Comparison of ENCODE assay signal across 6 worm cellular contexts in genomic region chrV:20712318-20712993, ce11.
A peak's percentile ranks its signal among the peaks of the same experiment; 100 is the strongest.
TF ChIP-seq lines count a peak whose summit lies in the region.

No protein-coding gene starts in this region.

TF ChIP-seq in whole organism, L1 larva, 84 proteins besides CTCF, POLR2A, EP300 and RAD21 (continues in another document):
- TF ChIP-seq sptf-1 (tag; optimal IDR thresholded peaks at IDR 0.05; lab: Kevin White, UChicago): no peak
- no peak for TF ChIP-seq nhr-76 (tag; optimal IDR thresholded peaks at IDR 0.05; lab: Kevin White, UChicago)
- no peak for TF ChIP-seq snpc-4 (tag; optimal IDR thresholded peaks at IDR 0.05; lab: Kevin White, UChicago)
- TF ChIP-seq lin-14 (GFP tag; optimal IDR thresholded peaks at IDR 0.05; lab: Kevin White, UChicago): no peak
- peak; percentile 9 for TF ChIP-seq unc-130 (tag; optimal IDR thresholded peaks at IDR 0.05; lab: Kevin White, UChicago)
- no peak for TF ChIP-seq unc-86 (tag; optimal IDR thresholded peaks at IDR 0.05; lab: Kevin White, UChicago)
- no peak for TF ChIP-seq swsn-7 (tag; optimal IDR thresholded peaks at IDR 0.05; lab: Kevin White, UChicago)
- peak; percentile 18 for TF ChIP-seq irx-1 (tag; optimal IDR thresholded peaks at IDR 0.05; lab: Kevin White, UChicago)
- TF ChIP-seq lin-13 (GFP tag; optimal IDR thresholded peaks at IDR 0.05; lab: Kevin White, UChicago): no peak
- no peak for TF ChIP-seq hlh-4 (tag; optimal IDR thresholded peaks at IDR 0.05; lab: Kevin White, UChicago)
- TF ChIP-seq Y116A8C.19 (tag; optimal IDR thresholded peaks at IDR 0.05; lab: Kevin White, UChicago; ENCODE audit: borderline replicate concordance): no peak
- peak; percentile 54 for TF ChIP-seq nhr-90 (tag; optimal IDR thresholded peaks at IDR 0.05; lab: Kevin White, UChicago; ENCODE audit: poor library complexity)
- TF ChIP-seq fkh-10 (GFP tag; optimal IDR thresholded peaks at IDR 0.05; lab: Kevin White, UChicago): no peak
- TF ChIP-seq ets-5 (GFP tag; IDR thresholded peaks at IDR 0.05; lab: Robert Waterston, UW): no peak
- TF ChIP-seq F16B12.6 (tag; optimal IDR thresholded peaks at IDR 0.05; lab: Kevin White, UChicago): no peak
- TF ChIP-seq ceh-88 (GFP tag; IDR thresholded peaks at IDR 0.05; lab: Robert Waterston, UW): no peak

TF ChIP-seq in whole organism, L2 larva, 48 proteins besides CTCF, POLR2A, EP300 and RAD21 (continues in another document):
- TF ChIP-seq nhr-23 (tag; optimal IDR thresholded peaks at IDR 0.05; lab: Kevin White, UChicago) (no peak), elt-1 (tag; optimal IDR thresholded peaks at IDR 0.05; lab: Kevin White, UChicago) (no peak), nhr-21 (tag; optimal IDR thresholded peaks at IDR 0.05; lab: Kevin White, UChicago) (no peak), ceh-16 (tag; optimal IDR thresholded peaks at IDR 0.05; lab: Kevin White, UChicago) (no peak), ceh-82 (tag; optimal IDR thresholded peaks at IDR 0.05; lab: Kevin White, UChicago) (no peak), gmeb-1 (tag; optimal IDR thresholded peaks at IDR 0.05; lab: Kevin White, UChicago) (peak; percentile 70), ztf-1 (GFP tag; conservative IDR thresholded peaks at IDR 0.05; lab: Robert Waterston, UW) (no peak), unc-39 (tag; optimal IDR thresholded peaks at IDR 0.05; lab: Kevin White, UChicago) (no peak), nhr-77 (tag; optimal IDR thresholded peaks at IDR 0.05; lab: Kevin White, UChicago) (no peak), mbf-1 (tag; optimal IDR thresholded peaks at IDR 0.05; lab: Kevin White, UChicago) (no peak), zag-1 (tag; optimal IDR thresholded peaks at IDR 0.05; lab: Kevin White, UChicago) (no peak), sma-9 (GFP tag; optimal IDR thresholded peaks at IDR 0.05; lab: Kevin White, UChicago) (peak; percentile 87), sma-9 (tag; optimal IDR thresholded peaks at IDR 0.05; lab: Kevin White, UChicago) (no peak), sma-3 (GFP tag; optimal IDR thresholded peaks at IDR 0.05; lab: Kevin White, UChicago) (peak; percentile 63), mdl-1 (tag; optimal IDR thresholded peaks at IDR 0.05; lab: Kevin White, UChicago) (peak; percentile 48 to 77), nhr-129 (tag; optimal IDR thresholded peaks at IDR 0.05; lab: Kevin White, UChicago) (peak; percentile 35)

TF ChIP-seq in whole organism, L3 larva, 47 proteins besides CTCF, POLR2A, EP300 and RAD21 (continues in another document):
- no peak for TF ChIP-seq daf-12 (tag; optimal IDR thresholded peaks at IDR 0.05; lab: Kevin White, UChicago)
- no peak for TF ChIP-seq nhr-25 (tag; optimal IDR thresholded peaks at IDR 0.05; lab: Kevin White, UChicago)
- TF ChIP-seq mdl-1 (tag; optimal IDR thresholded peaks at IDR 0.05; lab: Kevin White, UChicago): peak; percentile 25
- no peak for TF ChIP-seq lsy-12 (tag; optimal IDR thresholded peaks at IDR 0.05; lab: Kevin White, UChicago)
- TF ChIP-seq elt-2 (tag; optimal IDR thresholded peaks at IDR 0.05; lab: Kevin White, UChicago): peak; percentile 97
- peak; percentile 5 for TF ChIP-seq ceh-28 (tag; optimal IDR thresholded peaks at IDR 0.05; lab: Kevin White, UChicago)
- peak; percentile 14 for TF ChIP-seq nfya-1 (tag; optimal IDR thresholded peaks at IDR 0.05; lab: Kevin White, UChicago; ENCODE audit: insufficient read depth)
- peak; percentile 98 for TF ChIP-seq pqm-1 (tag; optimal IDR thresholded peaks at IDR 0.05; lab: Kevin White, UChicago)
- no peak for TF ChIP-seq unc-39 (tag; optimal IDR thresholded peaks at IDR 0.05; lab: Kevin White, UChicago)
- no peak for TF ChIP-seq snpc-4 (tag; optimal IDR thresholded peaks at IDR 0.05; lab: Kevin White, UChicago)
- TF ChIP-seq jun-1 (tag; optimal IDR thresholded peaks at IDR 0.05; lab: Kevin White, UChicago): peak; percentile 89
- no peak for TF ChIP-seq elt-3 (tag; optimal IDR thresholded peaks at IDR 0.05; lab: Kevin White, UChicago)
- TF ChIP-seq pha-4 (tag; optimal IDR thresholded peaks at IDR 0.05; lab: Kevin White, UChicago): peak; percentile 86
- no peak for TF ChIP-seq mml-1 (tag; optimal IDR thresholded peaks at IDR 0.05; lab: Kevin White, UChicago)
- TF ChIP-seq ceh-16 (tag; optimal IDR thresholded peaks at IDR 0.05; lab: Kevin White, UChicago): no peak
- TF ChIP-seq egl-5 (tag; optimal IDR thresholded peaks at IDR 0.05; lab: Kevin White, UChicago): no peak
- no peak for TF ChIP-seq ceh-82 (tag; optimal IDR thresholded peaks at IDR 0.05; lab: Kevin White, UChicago)

TF ChIP-seq in whole organism, L4 larva, 104 proteins besides CTCF, POLR2A, EP300 and RAD21 (continues in another document):
- TF ChIP-seq snpc-4 (tag; optimal IDR thresholded peaks at IDR 0.05; lab: Kevin White, UChicago): no peak
- no peak for TF ChIP-seq ZK546.5 (tag; optimal IDR thresholded peaks at IDR 0.05; lab: Kevin White, UChicago)
- no peak for TF ChIP-seq egl-43 (GFP tag; IDR thresholded peaks at IDR 0.05; lab: Robert Waterston, UW)
- no peak for TF ChIP-seq Y48G9A.11 (GFP tag; IDR thresholded peaks at IDR 0.05; lab: Robert Waterston, UW)
- TF ChIP-seq F37D6.2 (tag; optimal IDR thresholded peaks at IDR 0.05; lab: Kevin White, UChicago): no peak
- TF ChIP-seq jun-1 (tag; optimal IDR thresholded peaks at IDR 0.05; lab: Kevin White, UChicago): no peak
- peak; percentile 50 to 91 for TF ChIP-seq mdl-1 (tag; optimal IDR thresholded peaks at IDR 0.05; lab: Kevin White, UChicago)
- peak; percentile 92 for TF ChIP-seq hlh-30 (tag; optimal IDR thresholded peaks at IDR 0.05; lab: Kevin White, UChicago; ENCODE audit: insufficient read depth)
- TF ChIP-seq mdt-29 (GFP tag; IDR thresholded peaks at IDR 0.05; lab: Robert Waterston, UW): no peak
- peak; percentile 79 for TF ChIP-seq nhr-48 (tag; optimal IDR thresholded peaks at IDR 0.05; lab: Kevin White, UChicago)
- TF ChIP-seq Y75B8A.6 (GFP tag; IDR thresholded peaks at IDR 0.05; lab: Robert Waterston, UW): no peak
- TF ChIP-seq mep-1 (tag; optimal IDR thresholded peaks at IDR 0.05; lab: Kevin White, UChicago): peak; percentile 32
- TF ChIP-seq D1046.2 (GFP tag; IDR thresholded peaks at IDR 0.05; lab: Robert Waterston, UW): no peak
- TF ChIP-seq pha-4 (GFP tag; IDR thresholded peaks at IDR 0.05; lab: Robert Waterston, UW): 0 out of 2 replicates have a peak, but pooled peaks have one; percentile 40
- no peak for TF ChIP-seq pha-4 (tag; optimal IDR thresholded peaks at IDR 0.05; lab: Kevin White, UChicago)
- peak; percentile 65 for TF ChIP-seq php-3 (GFP tag; IDR thresholded peaks at IDR 0.05; lab: Robert Waterston, UW)
- TF ChIP-seq ztf-7 (tag; optimal IDR thresholded peaks at IDR 0.05; lab: Kevin White, UChicago): no peak

TF ChIP-seq in whole organism, late embryonic, 69 proteins besides CTCF, POLR2A, EP300 and RAD21:
- no peak for TF ChIP-seq ztf-16 (tag; optimal IDR thresholded peaks at IDR 0.05; lab: Kevin White, UChicago)
- TF ChIP-seq ttx-3 (tag; optimal IDR thresholded peaks at IDR 0.05; lab: Kevin White, UChicago): no peak
- no peak for TF ChIP-seq tbx-7 (tag; optimal IDR thresholded peaks at IDR 0.05; lab: Kevin White, UChicago)
- TF ChIP-seq elt-2 (tag; optimal IDR thresholded peaks at IDR 0.05; lab: Kevin White, UChicago): peak; percentile 56
- no peak for TF ChIP-seq madf-2 (tag; optimal IDR thresholded peaks at IDR 0.05; lab: Kevin White, UChicago)
- no peak for TF ChIP-seq gmeb-2 (tag; optimal IDR thresholded peaks at IDR 0.05; lab: Kevin White, UChicago)
- TF ChIP-seq elt-4 (tag; optimal IDR thresholded peaks at IDR 0.05; lab: Kevin White, UChicago): no peak
- TF ChIP-seq ceh-48 (tag; optimal IDR thresholded peaks at IDR 0.05; lab: Kevin White, UChicago): no peak
TF ChIP-seq in whole organism, late embryonic: peak in this region for 1.

TF ChIP-seq in whole organism, young adult, 124 proteins besides CTCF, POLR2A, EP300 and RAD21 (continues in another document):
- TF ChIP-seq attf-5 (GFP tag; optimal IDR thresholded peaks at IDR 0.05; lab: Kevin White, UChicago) (no peak), tbx-9 (tag; optimal IDR thresholded peaks at IDR 0.05; lab: Kevin White, UChicago; ENCODE audit: borderline replicate concordance) (no peak), sdz-38 (tag; optimal IDR thresholded peaks at IDR 0.05; lab: Kevin White, UChicago) (no peak), K12H6.12 (tag; optimal IDR thresholded peaks at IDR 0.05; lab: Kevin White, UChicago) (no peak), hlh-26 (GFP tag; conservative IDR thresholded peaks at IDR 0.05; lab: Robert Waterston, UW) (no peak), dpl-1 (GFP tag; optimal IDR thresholded peaks at IDR 0.05; lab: Kevin White, UChicago) (no peak), F23B12.7 (tag; optimal IDR thresholded peaks at IDR 0.05; lab: Kevin White, UChicago; ENCODE audit: insufficient read depth) (peak; percentile 66), snpc-4 (GFP tag; optimal IDR thresholded peaks at IDR 0.05; lab: Kevin White, UChicago) (no peak), snpc-4 (tag; optimal IDR thresholded peaks at IDR 0.05; lab: Kevin White, UChicago) (peak in 1 of 4 experiments; percentile 6), Y53F4B.3 (GFP tag; IDR thresholded peaks at IDR 0.05; lab: Robert Waterston, UW) (no peak), nfya-1 (tag; optimal IDR thresholded peaks at IDR 0.05; lab: Kevin White, UChicago; ENCODE audit: borderline replicate concordance, insufficient read depth) (no peak), unc-130 (GFP tag; optimal IDR thresholded peaks at IDR 0.05; lab: Kevin White, UChicago) (no peak), ceh-27 (GFP tag; optimal IDR thresholded peaks at IDR 0.05; lab: Kevin White, UChicago) (no peak), bed-1 (GFP tag; IDR thresholded peaks at IDR 0.05; lab: Robert Waterston, UW) (no peak), akir-1 (GFP tag; optimal IDR thresholded peaks at IDR 0.05; lab: Kevin White, UChicago) (no peak), ceh-58 (GFP tag; IDR thresholded peaks at IDR 0.05; lab: Robert Waterston, UW) (no peak), dox-1 (GFP tag; IDR thresholded peaks at IDR 0.05; lab: Robert Waterston, UW) (no peak), nhr-80 (tag; optimal IDR thresholded peaks at IDR 0.05; lab: Kevin White, UChicago) (peak; percentile 73), aptf-3 (GFP tag; IDR thresholded peaks at IDR 0.05; lab: Robert Waterston, UW) (no peak), lin-35 (GFP tag; optimal IDR thresholded peaks at IDR 0.05; lab: Kevin White, UChicago) (no peak), let-607 (tag; optimal IDR thresholded peaks at IDR 0.05; lab: Kevin White, UChicago) (peak in 1 of 2 experiments; percentile 11), mcd-1 (GFP tag; IDR thresholded peaks at IDR 0.05; lab: Robert Waterston, UW) (no peak), F52B5.7 (tag; optimal IDR thresholded peaks at IDR 0.05; lab: Kevin White, UChicago) (no peak), ama-1 (optimal IDR thresholded peaks at IDR 0.05; lab: Kevin White, UChicago) (peak; percentile 25), ama-1 (GFP tag; optimal IDR thresholded peaks at IDR 0.05; lab: Kevin White, UChicago) (no peak), chd-7 (tag; optimal IDR thresholded peaks at IDR 0.05; lab: Kevin White, UChicago) (no peak), ztf-26 (tag; optimal IDR thresholded peaks at IDR 0.05; lab: Kevin White, UChicago) (no peak), cebp-1 (GFP tag; IDR thresholded peaks at IDR 0.05; lab: Robert Waterston, UW) (0 out of 2 replicates have a peak, but pooled peaks have one; percentile 19), cebp-1 (tag; optimal IDR thresholded peaks at IDR 0.05; lab: Kevin White, UChicago) (no peak)
